Worm (Caenorhabditis elegans): ENCODE data around the gene srw-35.

DNA sequence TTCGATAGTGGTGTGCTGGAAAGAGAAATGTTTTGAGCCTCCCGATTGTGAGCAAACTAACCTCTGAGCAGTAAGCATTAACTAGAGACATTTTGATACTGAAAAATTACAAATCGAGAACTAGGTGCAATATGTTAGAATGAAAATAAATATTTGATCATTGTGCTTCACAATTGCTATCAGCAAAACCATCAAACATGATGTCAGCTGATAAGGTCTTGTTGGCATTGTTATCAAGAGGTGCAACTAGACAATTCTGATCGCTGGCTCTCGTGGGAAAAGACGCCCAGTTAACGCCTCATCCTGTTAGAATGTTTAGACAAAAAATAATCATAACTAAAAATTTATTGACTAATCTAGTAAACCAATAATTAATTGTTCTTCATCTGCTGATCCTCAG lies 22.0 kb downstream of the srw-35 start, which contains the start of gene comt-2:
- no peak for TF ChIP-seq nhr-237 (tag; optimal IDR thresholded peaks at IDR 0.05)
- no peak for TF ChIP-seq snpc-4 (tag; optimal IDR thresholded peaks at IDR 0.05)
- no peak for TF ChIP-seq dpl-1 (GFP tag; optimal IDR thresholded peaks at IDR 0.05)
- TF ChIP-seq C16A3.4 (tag; optimal IDR thresholded peaks at IDR 0.05): no peak
- no peak for TF ChIP-seq xbp-1 (tag; optimal IDR thresholded peaks at IDR 0.05)
- TF ChIP-seq snu-23 (GFP tag; optimal IDR thresholded peaks at IDR 0.05): no peak
- TF ChIP-seq mep-1 (tag; optimal IDR thresholded peaks at IDR 0.05): no peak
- TF ChIP-seq efl-1 (optimal IDR thresholded peaks at IDR 0.05): no peak
- TF ChIP-seq efl-1 (GFP tag; optimal IDR thresholded peaks at IDR 0.05 in 1 of 2): no peak
- no peak for TF ChIP-seq ceh-82 (tag; optimal IDR thresholded peaks at IDR 0.05)
- no peak for TF ChIP-seq lin-39 (tag; optimal IDR thresholded peaks at IDR 0.05)
- TF ChIP-seq rnt-1 (tag; optimal IDR thresholded peaks at IDR 0.05): no peak
- no peak for TF ChIP-seq nhr-76 (tag; optimal IDR thresholded peaks at IDR 0.05)
